Worm (Caenorhabditis elegans) whole organism, late embryonic: ENCODE results near the gene cfp-1.

Experiments used
- K02D7.2 ChIP-seq: sonication (generic microtip); optimal IDR thresholded peaks from 2 replicates; lab custom pipeline; 2017; ENCODE audit warnings: mild to moderate bottlenecking, missing genetic modification characterization, missing compliant biosample characterization
- Y22D7AL.16 ChIP-seq: sonication (generic microtip); optimal IDR thresholded peaks from 2 replicates; lab custom pipeline; 2016; ENCODE audit warnings: missing genetic modification characterization, missing compliant biosample characterization
- ahr-1 ChIP-seq: sonication (generic microtip); optimal IDR thresholded peaks from 2 replicates; lab custom pipeline; 2016; ENCODE audit warnings: missing genetic modification characterization, missing compliant biosample characterization
- ama-1 ChIP-seq: fragments of 150-350 bp; optimal IDR thresholded peaks from 2 replicates; lab custom pipeline; 2014
- ceh-14 ChIP-seq: sonication (generic microtip); optimal IDR thresholded peaks from 2 replicates; lab custom pipeline; 2016; ENCODE audit warnings: missing genotype, missing genetic modification characterization, missing compliant biosample characterization
- ceh-18 ChIP-seq: sonication (generic microtip); optimal IDR thresholded peaks from 2 replicates; lab custom pipeline; 2016; ENCODE audit warnings: missing genetic modification characterization, missing compliant biosample characterization
- ceh-19 ChIP-seq: fragments of 200-800 bp; sonication (Bioruptor generic); optimal IDR thresholded peaks from 2 replicates; lab custom pipeline; 2018; ENCODE audit warnings: mild to moderate bottlenecking, missing genetic modification characterization, missing compliant biosample characterization
- ceh-22 ChIP-seq: sonication (generic microtip); optimal IDR thresholded peaks from 2 replicates; lab custom pipeline; 2017; ENCODE audit warnings: missing biosample characterization, missing genetic modification characterization
- ceh-30 ChIP-seq: fragments of 150-350 bp; optimal IDR thresholded peaks from 2 replicates; lab custom pipeline; 2014; ENCODE audit warnings: missing biosample characterization, missing genetic modification characterization
- ceh-31 ChIP-seq: sonication (generic microtip); optimal IDR thresholded peaks from 2 replicates; lab custom pipeline; 2016; ENCODE audit warnings: missing genetic modification characterization, missing compliant biosample characterization
- ceh-34 ChIP-seq: sonication (generic microtip); optimal IDR thresholded peaks from 2 replicates; lab custom pipeline; 2016; ENCODE audit warnings: mild to moderate bottlenecking, missing genetic modification characterization, missing compliant biosample characterization
- ceh-45 ChIP-seq: fragments of 200-800 bp; sonication (Bioruptor generic); IDR thresholded peaks from 2 replicates; pipeline ENCODE4 v1.3.6; 2022; ENCODE audit warnings: missing genetic modification reagents, missing genetic modification characterization, missing compliant biosample characterization
- ceh-48 ChIP-seq: sonication (generic microtip); optimal IDR thresholded peaks from 2 replicates; lab custom pipeline; 2016; ENCODE audit warnings: missing genetic modification characterization, inconsistent platforms, missing compliant biosample characterization
- che-1 ChIP-seq: sonication (generic microtip); optimal IDR thresholded peaks from 2 replicates; lab custom pipeline; 2016; ENCODE audit warnings: mild to moderate bottlenecking, missing genetic modification characterization, missing compliant biosample characterization
- elt-2 ChIP-seq: sonication (generic microtip); optimal IDR thresholded peaks from 2 replicates; lab custom pipeline; 2016; ENCODE audit warnings: missing genetic modification reagents, missing genetic modification characterization, missing compliant biosample characterization
- elt-4 ChIP-seq: sonication (generic microtip); optimal IDR thresholded peaks from 2 replicates; lab custom pipeline; 2016; ENCODE audit warnings: missing genetic modification characterization, missing compliant biosample characterization
- ets-4 ChIP-seq: sonication (generic microtip); optimal IDR thresholded peaks from 2 replicates; lab custom pipeline; 2016; ENCODE audit warnings: missing genetic modification characterization, missing compliant biosample characterization
- fax-1 ChIP-seq: sonication (generic microtip); optimal IDR thresholded peaks from 2 replicates; lab custom pipeline; 2016; ENCODE audit warnings: missing genotype, missing genetic modification characterization, missing compliant biosample characterization
- fkh-10 ChIP-seq: fragments of 150-350 bp; optimal IDR thresholded peaks from 2 replicates; lab custom pipeline; 2014; ENCODE audit warnings: missing biosample characterization, missing genetic modification reagents, missing genetic modification characterization
- gmeb-2 ChIP-seq: sonication (generic microtip); optimal IDR thresholded peaks from 2 replicates; lab custom pipeline; 2016; ENCODE audit warnings: missing genetic modification characterization, inconsistent platforms, missing compliant biosample characterization
- hlh-15 ChIP-seq: sonication (generic microtip); optimal IDR thresholded peaks from 2 replicates; lab custom pipeline; 2016; ENCODE audit warnings: missing genetic modification characterization, missing compliant biosample characterization
- hlh-30 ChIP-seq: sonication (generic microtip); optimal IDR thresholded peaks from 2 replicates; lab custom pipeline; 2017; ENCODE audit warnings: antibody characterized with exemption, missing genetic modification characterization, missing compliant biosample characterization; ENCODE audit not compliant: insufficient read depth
- hlh-6 ChIP-seq: sonication (generic microtip); optimal IDR thresholded peaks from 2 replicates; lab custom pipeline; 2016; ENCODE audit warnings: missing genotype, missing genetic modification characterization, missing compliant biosample characterization
- hlh-8 ChIP-seq: sonication (generic microtip); optimal IDR thresholded peaks from 2 replicates; lab custom pipeline; 2016; ENCODE audit warnings: missing genotype, missing genetic modification characterization, missing compliant biosample characterization
- madf-2 ChIP-seq: sonication (generic microtip); optimal IDR thresholded peaks from 2 replicates; lab custom pipeline; 2017; ENCODE audit warnings: missing genetic modification characterization, missing compliant biosample characterization
- nfya-1 ChIP-seq: sonication (generic microtip); optimal IDR thresholded peaks from 2 replicates; lab custom pipeline; 2017; ENCODE audit warnings: missing genetic modification characterization, mild to moderate bottlenecking, missing compliant biosample characterization, antibody characterized with exemption, moderate library complexity
- nhr-11 ChIP-seq: fragments of 150-350 bp; optimal IDR thresholded peaks from 2 replicates; lab custom pipeline; 2014; ENCODE audit warnings: missing biosample characterization, missing genetic modification characterization
- pag-3 ChIP-seq: sonication (generic microtip); optimal IDR thresholded peaks from 2 replicates; lab custom pipeline; 2016; ENCODE audit warnings: missing compliant biosample characterization, missing genetic modification characterization, borderline replicate concordance
- pat-9 ChIP-seq: fragments of 200-800 bp; sonication (Bioruptor generic); optimal IDR thresholded peaks from 2 replicates; lab custom pipeline; 2018; ENCODE audit warnings: mild to moderate bottlenecking, missing genetic modification characterization, moderate library complexity, missing compliant biosample characterization
- pax-1 ChIP-seq: fragments of 150-350 bp; optimal IDR thresholded peaks from 2 replicates; lab custom pipeline; 2014; ENCODE audit warnings: missing biosample characterization, missing genetic modification characterization
- pha-2 ChIP-seq: sonication (generic microtip); optimal IDR thresholded peaks from 2 replicates; lab custom pipeline; 2017; ENCODE audit warnings: mild to moderate bottlenecking, missing genetic modification characterization, missing compliant biosample characterization
- pha-4 ChIP-seq: fragments of 150-350 bp; optimal IDR thresholded peaks from 2 replicates; lab custom pipeline; 2018; ENCODE audit warnings: missing biosample characterization, missing genetic modification reagents, missing genetic modification characterization
- pqm-1 ChIP-seq: sonication (generic microtip); optimal IDR thresholded peaks from 2 replicates; lab custom pipeline; 2016; ENCODE audit warnings: missing genetic modification characterization, missing compliant biosample characterization
- ref-2 ChIP-seq: sonication (generic microtip); optimal IDR thresholded peaks from 2 replicates; lab custom pipeline; 2016; ENCODE audit warnings: missing genetic modification characterization, missing compliant biosample characterization
- rnt-1 ChIP-seq: sonication (generic microtip); optimal IDR thresholded peaks from 2 replicates; lab custom pipeline; 2016; ENCODE audit warnings: missing genetic modification characterization, missing compliant biosample characterization
- sdc-2 ChIP-seq: sonication (generic microtip); optimal IDR thresholded peaks from 2 replicates; lab custom pipeline; 2016; ENCODE audit warnings: missing genotype, missing genetic modification characterization, missing compliant biosample characterization
- sox-2 ChIP-seq: fragments of 200-800 bp; sonication (Bioruptor generic); IDR thresholded peaks from 2 replicates; pipeline ENCODE4 v1.3.6; 2022; ENCODE audit warnings: missing genetic modification reagents, missing genetic modification characterization, missing compliant biosample characterization
- syd-9 ChIP-seq: sonication (generic microtip); optimal IDR thresholded peaks from 2 replicates; lab custom pipeline; 2016; ENCODE audit warnings: mild to moderate bottlenecking, missing genetic modification characterization, moderate library complexity, missing compliant biosample characterization
- tbx-7 ChIP-seq: sonication (generic microtip); optimal IDR thresholded peaks from 2 replicates; lab custom pipeline; 2016; ENCODE audit warnings: missing genotype, missing genetic modification characterization, missing compliant biosample characterization
- ttx-3 ChIP-seq: sonication (generic microtip); optimal IDR thresholded peaks from 2 replicates; lab custom pipeline; 2016; ENCODE audit warnings: missing genetic modification reagents, missing genetic modification characterization, missing compliant biosample characterization
- unc-42 ChIP-seq: sonication (generic microtip); optimal IDR thresholded peaks from 2 replicates; lab custom pipeline; 2016; ENCODE audit warnings: missing genotype, missing genetic modification characterization, missing compliant biosample characterization

The cfp-1 gene

ce11 chrIV:14113621-14114020 lies 36.4 kb downstream of the cfp-1 start:
- TF ChIP-seq ceh-45 (no peak), ceh-30 (tag; lab: Kevin White, UChicago) (no peak), ahr-1 (tag; lab: Kevin White, UChicago) (no peak), ceh-22 (tag; lab: Kevin White, UChicago) (no peak), nhr-11 (tag; lab: Kevin White, UChicago) (no peak), K02D7.2 (tag; lab: Kevin White, UChicago) (no peak), syd-9 (tag; lab: Kevin White, UChicago) (no peak), gmeb-2 (tag; lab: Kevin White, UChicago) (no peak), pax-1 (tag; lab: Kevin White, UChicago) (no peak), ref-2 (no peak), sdc-2 (tag; lab: Kevin White, UChicago) (no peak), ceh-48 (tag; lab: Kevin White, UChicago) (no peak), fax-1 (tag; lab: Kevin White, UChicago) (no peak), ceh-31 (tag; lab: Kevin White, UChicago) (no peak), pat-9 (no peak)

DNA sequence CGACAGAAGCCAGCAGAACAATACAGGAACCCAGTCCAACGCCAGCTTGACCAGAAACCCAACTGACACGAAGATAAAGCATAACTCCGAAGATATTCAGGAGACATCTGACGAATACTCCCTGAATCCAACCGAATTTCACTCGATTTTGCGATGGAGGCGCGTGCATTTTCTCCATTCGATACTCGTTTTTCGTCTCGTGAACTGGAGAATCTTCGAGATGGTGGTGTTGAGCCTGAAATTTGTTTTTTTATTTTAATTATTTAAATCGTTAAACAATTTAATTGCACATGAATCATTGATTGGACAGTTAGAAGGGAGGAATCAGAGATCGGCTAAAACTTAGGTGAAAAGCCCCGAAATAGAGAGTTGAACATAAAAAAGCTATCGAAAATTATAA lies 37.1 kb downstream of the cfp-1 start:
- no peak for TF ChIP-seq hlh-30 (tag; lab: Kevin White, UChicago)
- no peak for TF ChIP-seq unc-42
- TF ChIP-seq ttx-3 (tag; lab: Kevin White, UChicago): no peak
- no peak for TF ChIP-seq fax-1 (tag; lab: Kevin White, UChicago)
- TF ChIP-seq tbx-7 (tag; lab: Kevin White, UChicago): no peak
- no peak for TF ChIP-seq che-1 (tag; lab: Kevin White, UChicago)
- TF ChIP-seq ceh-14 (tag; lab: Kevin White, UChicago): no peak
- no peak for TF ChIP-seq pha-2 (tag; lab: Kevin White, UChicago)
- no peak for TF ChIP-seq pat-9
- no peak for TF ChIP-seq syd-9 (tag; lab: Kevin White, UChicago)
- TF ChIP-seq rnt-1: no peak
- no peak for TF ChIP-seq ref-2
- TF ChIP-seq madf-2: no peak
- TF ChIP-seq pha-4 (tag; lab: Kevin White, UChicago): no peak
- TF ChIP-seq ets-4: no peak
- no peak for TF ChIP-seq ama-1
- TF ChIP-seq elt-2 (tag; lab: Kevin White, UChicago): no peak
- TF ChIP-seq ceh-19 (GFP tag; lab: Kevin White, UChicago): no peak
- TF ChIP-seq fkh-10 (GFP tag; lab: Kevin White, UChicago): no peak
- no peak for TF ChIP-seq hlh-8

ce11 chrIV:14115045-14115444 lies 37.8 kb downstream of the cfp-1 start:
- TF ChIP-seq ceh-18 (tag; lab: Kevin White, UChicago): no peak

DNA sequence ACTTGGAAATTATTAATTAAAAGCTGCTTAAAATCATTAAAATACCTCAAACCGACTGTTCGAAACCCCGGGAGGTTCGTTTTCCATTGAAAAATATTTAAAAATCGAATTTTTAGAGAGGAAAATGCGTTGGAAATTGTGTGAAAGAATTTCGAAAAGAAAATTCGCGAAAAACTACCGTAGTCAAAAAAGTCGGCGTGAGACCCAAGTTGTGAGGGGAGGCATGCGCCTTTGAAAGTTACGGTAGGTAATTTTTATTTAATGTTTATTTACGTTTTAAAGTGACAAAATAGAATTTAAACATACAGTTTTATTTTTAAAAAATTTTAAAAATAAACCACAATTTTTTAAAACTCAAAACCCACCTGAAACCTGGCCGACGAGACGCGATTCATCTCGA lies 38.3 kb downstream of the cfp-1 start:
- TF ChIP-seq Y22D7AL.16 (tag; lab: Kevin White, UChicago): no peak
- no peak for TF ChIP-seq hlh-15 (tag; lab: Kevin White, UChicago)
- no peak for TF ChIP-seq pqm-1 (tag; lab: Kevin White, UChicago)
- TF ChIP-seq sdc-2 (tag; lab: Kevin White, UChicago): no peak
- TF ChIP-seq K02D7.2 (tag; lab: Kevin White, UChicago): no peak
- TF ChIP-seq ceh-14 (tag; lab: Kevin White, UChicago): no peak
- no peak for TF ChIP-seq pag-3 (tag; lab: Kevin White, UChicago)
- TF ChIP-seq pax-1 (tag; lab: Kevin White, UChicago): no peak
- no peak for TF ChIP-seq nfya-1 (tag; lab: Kevin White, UChicago)
- TF ChIP-seq sox-2: no peak
- TF ChIP-seq ceh-30 (tag; lab: Kevin White, UChicago): no peak
- no peak for TF ChIP-seq hlh-6 (tag; lab: Kevin White, UChicago)
- no peak for TF ChIP-seq unc-42
- TF ChIP-seq ceh-34 (tag; lab: Kevin White, UChicago): no peak
- no peak for TF ChIP-seq ceh-19 (GFP tag; lab: Kevin White, UChicago)
- no peak for TF ChIP-seq ceh-18 (tag; lab: Kevin White, UChicago)
- no peak for TF ChIP-seq elt-4 (tag; lab: Kevin White, UChicago)
